Fruit fly (Drosophila melanogaster) whole organism, wandering third instar larva: Measurements from ENCODE around the gene Nep1.

Experiments
- Abd-B ChIP-seq: fragments of >200 bp; optimal IDR thresholded peaks from 2 replicates; lab custom pipeline; 2017; ENCODE audit warnings: missing biosample characterization, missing genetic modification characterization
- CG32264 ChIP-seq: fragments of 200-800 bp; sonication (Bioruptor generic); optimal IDR thresholded peaks from 2 replicates; lab custom pipeline; 2016; ENCODE audit warnings: missing biosample characterization, missing genetic modification characterization
- CG9705 ChIP-seq: fragments of 200-800 bp; sonication (Bioruptor generic); optimal IDR thresholded peaks from 2 replicates; lab custom pipeline; 2018; ENCODE audit warnings: missing biosample characterization, mild to moderate bottlenecking, missing genetic modification characterization
- CrebA ChIP-seq: fragments of 200-800 bp; sonication (Bioruptor generic); optimal IDR thresholded peaks from 2 replicates; lab custom pipeline; 2016; ENCODE audit warnings: missing biosample characterization, mild to moderate bottlenecking, missing genetic modification characterization, borderline replicate concordance
- Dfd ChIP-seq: fragments of >200 bp; optimal IDR thresholded peaks from 2 replicates; lab custom pipeline; 2017; ENCODE audit warnings: missing biosample characterization, missing genetic modification characterization
- Dif ChIP-seq: fragments of 200-275, 200-300 bp; sonication (Bioruptor generic); optimal IDR thresholded peaks from 2 replicates; lab custom pipeline; 2018; ENCODE audit warnings: missing biosample characterization, missing genetic modification characterization; ENCODE audit not compliant: partially characterized antibody
- HLH106 ChIP-seq: fragments of 200-800 bp; optimal IDR thresholded peaks from 3 replicates; lab custom pipeline; 2019; ENCODE audit warnings: missing biosample characterization, mild to moderate bottlenecking, missing genetic modification characterization, moderate library complexity
- Hnf4 ChIP-seq: fragments of 200-800 bp; sonication (Bioruptor generic); optimal IDR thresholded peaks from 2 replicates; lab custom pipeline; 2016; ENCODE audit warnings: missing biosample characterization, mild to moderate bottlenecking, missing genetic modification characterization
- Hr78 ChIP-seq: fragments of >200 bp; optimal IDR thresholded peaks from 2 replicates; lab custom pipeline; 2017; ENCODE audit warnings: missing biosample characterization, missing genetic modification characterization
- Hr83 ChIP-seq: fragments of 200-300 bp; sonication (Bioruptor generic); optimal IDR thresholded peaks from 2 replicates; lab custom pipeline; 2016; ENCODE audit warnings: missing biosample characterization, mild to moderate bottlenecking, missing genetic modification characterization, moderate library complexity; ENCODE audit not compliant: poor library complexity, severe bottlenecking
- Jra ChIP-seq: sonication (Bioruptor generic); optimal IDR thresholded peaks from 2 replicates; lab custom pipeline; 2016; ENCODE audit warnings: missing biosample characterization, missing genetic modification characterization
- Myc ChIP-seq: fragments of >200 bp; optimal IDR thresholded peaks from 2 replicates; lab custom pipeline; 2017
- N ChIP-seq: fragments of >200 bp; optimal IDR thresholded peaks from 2 replicates; lab custom pipeline; 2018; ENCODE audit warnings: missing biosample characterization, missing external identifiers, missing genetic modification characterization
- Sp1 ChIP-seq: fragments of 200-800 bp; sonication (Bioruptor generic); optimal IDR thresholded peaks from 3 replicates; lab custom pipeline; 2019; ENCODE audit warnings: missing biosample characterization, mild to moderate bottlenecking, missing genetic modification characterization, moderate library complexity
- br ChIP-seq: fragments of 200-800 bp; sonication (Bioruptor generic); optimal IDR thresholded peaks from 2 replicates; lab custom pipeline; 2016; ENCODE audit warnings: missing biosample characterization, missing genetic modification characterization
- brk ChIP-seq: fragments of 200-800 bp; sonication (Bioruptor generic); optimal IDR thresholded peaks from 2 replicates; lab custom pipeline; 2016; ENCODE audit warnings: missing biosample characterization, mild to moderate bottlenecking, missing genetic modification characterization
- dmrt93B ChIP-seq: fragments of 200-800 bp; sonication (Bioruptor generic); optimal IDR thresholded peaks from 2 replicates; lab custom pipeline; 2018; ENCODE audit warnings: missing biosample characterization, mild to moderate bottlenecking, missing genetic modification characterization
- dsf ChIP-seq: sonication (Bioruptor generic); optimal IDR thresholded peaks from 2 replicates; lab custom pipeline; 2016; ENCODE audit warnings: missing biosample characterization, missing genetic modification characterization, borderline replicate concordance
- foxo ChIP-seq, 2 experiments: fragments of 200-800 bp; sonication (Bioruptor generic); optimal IDR thresholded peaks; 2 replicates in 1 of 2; 3 replicates in 1 of 2; lab custom pipeline; 2016 to 2017; ENCODE audit warnings: missing biosample characterization in 2 of 2, missing genetic modification characterization in 2 of 2
- fru ChIP-seq: fragments of 200-800 bp; sonication (Bioruptor generic); optimal IDR thresholded peaks from 3 replicates; lab custom pipeline; 2016; ENCODE audit warnings: missing biosample characterization, mild to moderate bottlenecking, missing genetic modification characterization
- h ChIP-seq: fragments of 200-800 bp; sonication (Bioruptor generic); optimal IDR thresholded peaks from 3 replicates; lab custom pipeline; 2016; ENCODE audit warnings: missing biosample characterization, mild to moderate bottlenecking, missing genetic modification characterization
- jim ChIP-seq: fragments of 175-275, 200-325 bp; sonication (Bioruptor generic); optimal IDR thresholded peaks from 2 replicates; lab custom pipeline; 2016; ENCODE audit warnings: missing biosample characterization, mild to moderate bottlenecking, missing genetic modification characterization
- pan ChIP-seq: fragments of >200 bp; optimal IDR thresholded peaks from 2 replicates; lab custom pipeline; 2017
- psq ChIP-seq: fragments of 200-800 bp; sonication (Bioruptor generic); optimal IDR thresholded peaks from 3 replicates; lab custom pipeline; 2017; ENCODE audit warnings: missing biosample characterization, mild to moderate bottlenecking, missing genetic modification characterization, moderate library complexity
- sage ChIP-seq: fragments of 200-800 bp; sonication (Bioruptor generic); optimal IDR thresholded peaks from 2 replicates; lab custom pipeline; 2016; ENCODE audit warnings: missing biosample characterization, mild to moderate bottlenecking, missing genetic modification characterization
- sv ChIP-seq: fragments of 200-800 bp; sonication (Bioruptor generic); optimal IDR thresholded peaks from 3 replicates; lab custom pipeline; 2016; ENCODE audit warnings: missing biosample characterization, missing genetic modification characterization
- usp ChIP-seq: fragments of >200 bp; optimal IDR thresholded peaks from 2 replicates; lab custom pipeline; 2017; ENCODE audit warnings: missing biosample characterization, missing genetic modification characterization

Nep1 gene

DNA sequence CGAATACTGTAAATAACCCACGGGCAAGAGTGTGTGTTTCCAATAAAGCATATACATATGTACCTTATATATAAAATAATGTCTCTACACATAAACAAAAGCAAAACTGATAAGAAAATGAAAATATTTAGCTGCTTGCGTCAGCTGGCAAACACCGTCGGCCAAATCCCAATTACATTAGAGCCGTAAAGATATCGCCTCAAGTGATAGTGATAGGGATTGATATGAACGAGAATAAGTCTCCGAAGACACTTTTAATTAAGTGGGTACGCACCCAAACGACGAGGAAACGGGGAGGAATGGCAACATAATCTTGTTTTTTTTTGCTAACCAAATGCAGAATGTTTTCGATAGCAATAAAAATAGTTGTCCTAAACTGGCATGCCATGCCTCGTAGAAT lies 26.5 kb upstream of the Nep1 start:
- TF ChIP-seq CG32264 (GFP tag; lab: Kevin White, UChicago) = no peak
- TF ChIP-seq CG9705 (GFP tag; lab: Kevin White, UChicago) = no peak
- no peak for TF ChIP-seq N (GFP tag; lab: Kevin White, UChicago)
- no peak for TF ChIP-seq sage (GFP tag; lab: Kevin White, UChicago)
- no peak for TF ChIP-seq Myc (lab: Kevin White, UChicago)
- no peak for TF ChIP-seq Abd-B (GFP tag; lab: Kevin White, UChicago)
- TF ChIP-seq Dfd (GFP tag; lab: Kevin White, UChicago) = no peak
- no peak for TF ChIP-seq sv (GFP tag; lab: Kevin White, UChicago)

- TF ChIP-seq dmrt93B (GFP tag; lab: Kevin White, UChicago) (no peak), Dif (GFP tag; lab: Kevin White, UChicago) (no peak), Hnf4 (GFP tag; lab: Kevin White, UChicago) (no peak), brk (GFP tag; lab: Kevin White, UChicago) (no peak), Sp1 (no peak), sv (GFP tag; lab: Kevin White, UChicago) (no peak), CG9705 (GFP tag; lab: Kevin White, UChicago) (no peak), HLH106 (tag; lab: Kevin White, UChicago) (no peak), sage (GFP tag; lab: Kevin White, UChicago) (no peak), Abd-B (GFP tag; lab: Kevin White, UChicago) (no peak)
- TF ChIP-seq, all 38 proteins: peak for 0
Measured at dm6 chrX:6066316-6066715, 24.7 kb upstream of the Nep1 start, which contains the start of gene CG43115. CG43115 (minus strand) TSS chrX:6066416.

- no peak for TF ChIP-seq CG9705 (GFP tag; lab: Kevin White, UChicago)
- TF ChIP-seq dmrt93B (GFP tag; lab: Kevin White, UChicago) = no peak
- TF ChIP-seq h (GFP tag; lab: Kevin White, UChicago) = no peak
- TF ChIP-seq Hr78 (GFP tag; lab: Kevin White, UChicago) = no peak
- TF ChIP-seq Myc (lab: Kevin White, UChicago) = no peak
- TF ChIP-seq Abd-B (GFP tag; lab: Kevin White, UChicago) = no peak
- no peak for TF ChIP-seq psq (GFP tag; lab: Kevin White, UChicago)
- TF ChIP-seq Jra (GFP tag; lab: Kevin White, UChicago) = no peak
- TF ChIP-seq br (GFP tag; lab: Kevin White, UChicago) = no peak
- TF ChIP-seq Dif (GFP tag; lab: Kevin White, UChicago) = no peak
- TF ChIP-seq sv (GFP tag; lab: Kevin White, UChicago) = no peak
- TF ChIP-seq Hnf4 (GFP tag; lab: Kevin White, UChicago) = no peak
- TF ChIP-seq, all 38 proteins: peak for 0
Measured at dm6 chrX:6067281-6068008, 23.6 kb upstream of the Nep1 start, which contains the start of gene CG5928. CG5928 (plus strand) TSS chrX:6067958.

DNA sequence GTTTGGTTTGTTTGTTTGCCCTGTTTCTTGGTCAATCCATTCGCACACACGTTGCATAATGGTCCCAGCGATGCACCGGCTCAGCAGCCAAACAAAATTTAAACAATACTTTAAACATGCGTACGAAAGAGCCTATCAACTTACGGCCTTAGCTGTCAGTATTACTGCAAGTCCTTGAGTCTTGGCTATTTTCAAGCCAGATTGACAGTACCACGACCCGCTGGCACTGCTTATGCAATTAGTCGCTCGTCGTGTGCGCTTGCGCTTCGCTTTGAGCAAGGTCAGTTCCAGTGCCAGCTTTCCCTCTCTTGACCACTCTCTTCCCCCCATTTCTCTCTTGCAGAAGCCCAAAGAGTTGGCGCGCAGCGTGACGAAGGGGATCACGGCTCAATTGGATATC lies 22.3 kb upstream of the Nep1 start:
- no peak for TF ChIP-seq Hnf4 (GFP tag; lab: Kevin White, UChicago)
- TF ChIP-seq Hr78 (GFP tag; lab: Kevin White, UChicago) = no peak
- TF ChIP-seq Jra (GFP tag; lab: Kevin White, UChicago) = no peak
- TF ChIP-seq foxo (GFP tag; optimal IDR thresholded peaks at IDR 0.05; lab: Kevin White, UChicago) = no peak
- no peak for TF ChIP-seq jim
- no peak for TF ChIP-seq usp (GFP tag; lab: Kevin White, UChicago)
- no peak for TF ChIP-seq Hr83 (GFP tag; lab: Kevin White, UChicago)
- no peak for TF ChIP-seq CrebA (GFP tag; lab: Kevin White, UChicago)

DNA sequence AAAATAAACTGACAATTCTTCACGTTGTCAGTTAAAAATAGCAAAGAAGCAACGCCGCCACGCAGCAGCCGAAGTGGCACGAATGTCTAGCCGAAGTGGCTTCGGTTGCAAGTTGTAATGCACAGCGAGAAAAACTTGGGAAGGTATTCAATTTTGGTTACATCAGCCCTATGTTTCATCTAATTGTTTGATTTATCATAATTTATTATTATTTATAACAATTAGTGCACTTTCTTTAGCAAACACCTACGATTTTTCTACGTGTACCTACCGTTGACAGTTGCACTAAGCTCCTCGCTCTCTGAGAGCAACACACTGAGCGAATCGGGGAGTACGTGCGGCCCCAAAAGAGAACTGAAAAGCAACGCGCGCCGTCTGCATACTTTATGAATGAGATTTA lies 16.2 kb upstream of the Nep1 start, which contains the start of gene Tsp5D:
Gene Tsp5D (minus strand): TSS at position 13 of the 400 bp plus-strand sequence.
- peak in 1 of 2 experiments; percentile 19 for TF ChIP-seq foxo (GFP tag; optimal IDR thresholded peaks at IDR 0.05; lab: Kevin White, UChicago)
- peak; percentile 11 for TF ChIP-seq psq (GFP tag; lab: Kevin White, UChicago)
- TF ChIP-seq HLH106 (tag; lab: Kevin White, UChicago) = peak; percentile 46
- TF ChIP-seq pan = no peak
- TF ChIP-seq fru (GFP tag; lab: Kevin White, UChicago) = peak; percentile 26
- no peak for TF ChIP-seq dsf (GFP tag; lab: Kevin White, UChicago)
- peak; percentile 56 for TF ChIP-seq sv (GFP tag; lab: Kevin White, UChicago)
- TF ChIP-seq h (GFP tag; lab: Kevin White, UChicago) = peak; percentile 38
